Fruit fly (Drosophila melanogaster): ENCODE results near the gene Arts.

Arts gene

DNA sequence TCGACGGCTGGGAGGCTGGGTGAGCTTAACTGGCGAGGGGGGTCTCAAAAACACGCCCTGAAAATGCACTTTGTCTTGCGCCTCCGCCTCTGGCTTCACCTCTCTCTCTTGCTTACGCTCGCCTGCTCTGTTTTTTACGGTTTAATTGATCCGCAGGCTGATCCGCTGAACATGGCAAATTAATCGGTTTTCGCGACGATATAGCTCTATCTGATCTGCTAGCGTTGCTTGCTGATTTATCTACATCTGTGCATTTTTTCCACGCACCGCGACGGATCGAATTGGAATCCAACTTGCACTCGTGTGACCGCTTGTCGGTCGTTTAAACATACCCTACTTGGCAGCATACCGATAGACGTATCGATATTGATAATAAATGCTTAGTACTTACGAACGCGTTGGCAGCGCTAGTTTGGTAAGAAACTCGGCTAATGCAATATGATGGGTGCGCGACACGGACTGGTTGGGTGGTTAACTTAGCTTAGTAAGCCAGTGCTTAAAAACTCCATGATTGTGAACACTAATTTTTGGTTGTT lies 45.0 kb downstream of the Arts start, which contains the start of gene Abl (continued):
- TF ChIP-seq CG16779 (GFP tag; IDR thresholded peaks at IDR 0.05) (peak; percentile 65; the same call in 1 of the 2 replicates), CG43689 (GFP tag; IDR thresholded peaks at IDR 0.05) (no peak), zfh1 (GFP tag; IDR thresholded peaks at IDR 0.05) (0 out of 3 replicates have a peak, but pooled peaks have one; percentile 43), CG4282 (GFP tag; optimal IDR thresholded peaks at IDR 0.05) (peak; percentile 92), Nf-YB (GFP tag; optimal IDR thresholded peaks at IDR 0.05) (peak; percentile 26), gsb (GFP tag; IDR thresholded peaks at IDR 0.05) (no peak), lmd (GFP tag; IDR thresholded peaks at IDR 0.05) (peak; percentile 52; the same call in 1 of the 2 replicates), H15 (GFP tag; IDR thresholded peaks at IDR 0.05) (no peak; the same call in 2 of the 3 replicates), sens-2 (GFP tag; IDR thresholded peaks at IDR 0.05) (no peak), Lpt (GFP tag; optimal IDR thresholded peaks at IDR 0.05) (no peak), ssp (GFP tag; IDR thresholded peaks at IDR 0.05) (peak; percentile 50; the same call in 1 of the 2 replicates), stwl (tag; optimal IDR thresholded peaks at IDR 0.05) (peak; percentile 97), HLH54F (GFP tag; optimal IDR thresholded peaks at IDR 0.05) (peak; percentile 85), GATAe (GFP tag; conservative IDR thresholded peaks at IDR 0.05) (no peak), Asciz (GFP tag; optimal IDR thresholded peaks at IDR 0.05) (peak; percentile 3), Eip74EF (GFP tag; optimal IDR thresholded peaks at IDR 0.05) (peak in 1 of 2 experiments; percentile 32), CG17912 (GFP tag; optimal IDR thresholded peaks at IDR 0.05) (peak; percentile 58), p53 (GFP tag; optimal IDR thresholded peaks at IDR 0.05) (peak; percentile 75), Six4 (GFP tag; optimal IDR thresholded peaks at IDR 0.05) (peak; percentile 38), klu (GFP tag; IDR thresholded peaks at IDR 0.05) (peak; percentile 54; the same call in 1 of the 2 replicates), D19A (tag; optimal IDR thresholded peaks at IDR 0.05) (peak; percentile 44), Hr78 (GFP tag; optimal IDR thresholded peaks at IDR 0.05) (no peak), disco-r (GFP tag; optimal IDR thresholded peaks at IDR 0.05) (peak; percentile 16), CG6654 (GFP tag; optimal IDR thresholded peaks at IDR 0.05) (no peak), Dad (GFP tag; optimal IDR thresholded peaks at IDR 0.05) (peak; percentile 87), CG7987 (GFP tag; optimal IDR thresholded peaks at IDR 0.05) (peak; percentile 78), bbx (GFP tag; IDR thresholded peaks at IDR 0.05; ENCODE audit: partially characterized antibody) (peak; percentile 82), Meics (GFP tag; optimal IDR thresholded peaks at IDR 0.05) (peak; percentile 40), CG13123 (GFP tag; optimal IDR thresholded peaks at IDR 0.05) (peak; percentile 70), slp2 (GFP tag; optimal IDR thresholded peaks at IDR 0.05) (peak; percentile 60), Chrac-16 (GFP tag; optimal IDR thresholded peaks at IDR 0.05) (peak; percentile 61), NFAT (GFP tag; IDR thresholded peaks at IDR 0.05) (peak; percentile 59; the same call in 1 of the 2 replicates), sisA (GFP tag; IDR thresholded peaks at IDR 0.05) (peak; percentile 34; the same call in 1 of the 2 replicates), Antp (GFP tag; optimal IDR thresholded peaks at IDR 0.05) (peak; percentile 78), tna (GFP tag; IDR thresholded peaks at IDR 0.05; ENCODE audit: partially characterized antibody) (peak; percentile 72), CG4360 (GFP tag; IDR thresholded peaks at IDR 0.05) (no peak), gsb-n (tag; optimal IDR thresholded peaks at IDR 0.05) (peak; percentile 75), CG3838 (GFP tag; optimal IDR thresholded peaks at IDR 0.05) (no peak), Jarid2 (GFP tag; optimal IDR thresholded peaks at IDR 0.05) (peak; percentile 92), Taf1 (GFP tag; IDR thresholded peaks at IDR 0.05) (no peak), otp (GFP tag; IDR thresholded peaks at IDR 0.05) (peak; percentile 8; the same call in 2 of the 3 replicates), Ptx1 (GFP tag; IDR thresholded peaks at IDR 0.05) (peak; percentile 42), CG14710 (tag; optimal IDR thresholded peaks at IDR 0.05) (peak; percentile 85), mam (GFP tag; optimal IDR thresholded peaks at IDR 0.05) (peak; percentile 82), CG10274 (GFP tag; optimal IDR thresholded peaks at IDR 0.05) (no peak), CG17328 (GFP tag; IDR thresholded peaks at IDR 0.05) (no peak; the same call in 1 of the 2 replicates), CG12942 (GFP tag; optimal IDR thresholded peaks at IDR 0.05) (peak; percentile 51), dimm (GFP tag; IDR thresholded peaks at IDR 0.05) (no peak), CG4328 (GFP tag; optimal IDR thresholded peaks at IDR 0.05) (peak; percentile 0), mld (GFP tag; IDR thresholded peaks at IDR 0.05; ENCODE audit: partially characterized antibody) (peak; percentile 62; the same call in 1 of the 3 replicates)

All from whole organism, embryonic.